Worm (Caenorhabditis elegans) whole organism, mixed stage, embryonic: Measurements from ENCODE around the gene swt-7.

ENCODE experiments used
- ceh-39 ChIP-seq: fragments of 150-350 bp; optimal IDR thresholded peaks from 2 replicates; lab custom pipeline; 2014; ENCODE audit warnings: missing biosample characterization, missing genetic modification characterization
- ceh-43 ChIP-seq: fragments of 200-800 bp; sonication (Bioruptor generic); optimal IDR thresholded peaks from 2 replicates; lab custom pipeline; 2018; ENCODE audit warnings: mild to moderate bottlenecking, missing genetic modification characterization, moderate library complexity, missing compliant biosample characterization
- cnd-1 ChIP-seq: fragments of 200-800 bp; sonication (Bioruptor generic); optimal IDR thresholded peaks from 2 replicates; lab custom pipeline; 2018; ENCODE audit warnings: mild to moderate bottlenecking, missing genetic modification characterization, missing compliant biosample characterization
- elt-1 ChIP-seq: sonication (generic microtip); optimal IDR thresholded peaks from 2 replicates; lab custom pipeline; 2017; ENCODE audit warnings: missing genetic modification characterization, mild to moderate bottlenecking, missing compliant biosample characterization, antibody characterized with exemption, moderate library complexity, borderline replicate concordance; ENCODE audit not compliant: insufficient read depth
- elt-3 ChIP-seq: fragments of 150-350 bp; optimal IDR thresholded peaks from 2 replicates; lab custom pipeline; 2014; ENCODE audit warnings: missing biosample characterization, missing genetic modification characterization
- hlh-1 ChIP-seq: fragments of 150-350 bp; optimal IDR thresholded peaks from 2 replicates; lab custom pipeline; 2014; ENCODE audit warnings: missing biosample characterization, missing genetic modification reagents, missing genetic modification characterization
- nhr-237 ChIP-seq: fragments of 150-350 bp; optimal IDR thresholded peaks from 2 replicates; lab custom pipeline; 2014; ENCODE audit warnings: missing biosample characterization, missing genetic modification characterization
- nhr-28 ChIP-seq: fragments of 150-350 bp; optimal IDR thresholded peaks from 2 replicates; lab custom pipeline; 2014; ENCODE audit warnings: missing biosample characterization, missing genetic modification characterization
- pha-4 ChIP-seq: fragments of 150-350 bp; optimal IDR thresholded peaks from 2 replicates; lab custom pipeline; 2018; ENCODE audit warnings: missing biosample characterization, missing genetic modification reagents, missing genetic modification characterization
- snpc-4 ChIP-seq: fragments of 150-350 bp; optimal IDR thresholded peaks from 2 replicates; lab custom pipeline; 2014; ENCODE audit warnings: missing biosample characterization, missing genetic modification characterization
- unc-62 ChIP-seq: fragments of 150-350 bp; optimal IDR thresholded peaks from 2 replicates; lab custom pipeline; 2014; ENCODE audit warnings: missing biosample characterization, missing genetic modification reagents, missing genetic modification characterization

DNA sequence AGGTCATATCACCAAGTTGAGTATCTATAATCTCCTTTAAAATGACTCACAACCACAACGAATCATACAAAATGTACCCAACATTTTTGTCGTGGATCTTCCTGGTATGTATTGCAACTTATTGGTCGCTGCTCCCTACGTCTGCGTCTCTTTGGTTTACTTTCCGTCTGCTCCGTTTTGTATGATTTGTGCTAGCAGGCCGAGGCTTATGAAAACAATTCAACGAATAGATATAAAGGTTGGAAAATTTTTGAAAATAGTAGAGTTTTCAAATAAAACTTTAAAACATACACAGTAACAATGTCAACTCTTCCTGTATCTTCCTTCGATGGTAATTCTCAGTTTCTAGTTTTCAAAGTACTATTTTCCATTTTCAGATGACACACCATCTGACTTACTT lies 29.2 kb downstream of the swt-7 start, which contains the start of gene srr-8:
- TF ChIP-seq elt-1 = no peak
- TF ChIP-seq hlh-1 (tag; lab: Kevin White, UChicago) = no peak
- TF ChIP-seq nhr-28 (tag; lab: Kevin White, UChicago) = no peak
- no peak for TF ChIP-seq unc-62 (GFP tag; lab: Kevin White, UChicago)
- TF ChIP-seq snpc-4 = no peak
- TF ChIP-seq ceh-39 (tag; lab: Kevin White, UChicago) = no peak
- TF ChIP-seq pha-4 (tag; lab: Kevin White, UChicago) = no peak
- TF ChIP-seq elt-3 (tag; lab: Kevin White, UChicago) = no peak
- TF ChIP-seq nhr-237 (tag; lab: Kevin White, UChicago) = no peak
- TF ChIP-seq ceh-43 = no peak
- no peak for TF ChIP-seq cnd-1 (tag; lab: Kevin White, UChicago)
